Fruit fly (Drosophila melanogaster) whole organism, embryonic: ENCODE data around the gene CG7675.

Experiments
- Atf-2 ChIP-seq: fragments of 200-800 bp; sonication (Bioruptor generic); optimal IDR thresholded peaks from 2 replicates; lab custom pipeline; 2016; ENCODE audit warnings: missing biosample characterization, missing genetic modification characterization
- Awh ChIP-seq: fragments of 200-800 bp; sonication (Bioruptor generic); IDR thresholded peaks from 2 replicates; pipeline ENCODE4, ENCODE4 v1.3.6; 2022; ENCODE audit warnings: missing biosample characterization, missing genetic modification characterization
- BtbVII ChIP-seq: fragments of 200-800 bp; sonication (Bioruptor generic); optimal IDR thresholded peaks from 3 replicates; lab custom pipeline; 2017; ENCODE audit warnings: missing biosample characterization, mild to moderate bottlenecking, missing genetic modification characterization
- CG10543 ChIP-seq: fragments of 200-800 bp; sonication (Bioruptor generic); optimal IDR thresholded peaks from 3 replicates; lab custom pipeline; 2017; ENCODE audit warnings: missing biosample characterization, mild to moderate bottlenecking, missing genetic modification characterization, moderate library complexity
- CG13894 ChIP-seq: fragments of 200-800 bp; sonication (Bioruptor generic); optimal IDR thresholded peaks from 3 replicates; lab custom pipeline; 2018; ENCODE audit warnings: missing biosample characterization, mild to moderate bottlenecking, missing genetic modification characterization, moderate library complexity
- CG1529 ChIP-seq: fragments of 200-800 bp; sonication (Bioruptor generic); optimal IDR thresholded peaks from 3 replicates; lab custom pipeline; 2018; ENCODE audit warnings: missing biosample characterization, missing genetic modification characterization
- CG15479 ChIP-seq: fragments of 200-800 bp; sonication (Bioruptor generic); optimal IDR thresholded peaks from 3 replicates; lab custom pipeline; 2019; ENCODE audit warnings: missing biosample characterization, mild to moderate bottlenecking, missing genetic modification characterization, moderate library complexity
- CG15601 ChIP-seq: fragments of 200-800 bp; sonication (Bioruptor generic); optimal IDR thresholded peaks from 3 replicates; lab custom pipeline; 2019; ENCODE audit warnings: missing biosample characterization, mild to moderate bottlenecking, missing genetic modification characterization, moderate library complexity
- CG2129 ChIP-seq: fragments of 200-800 bp; sonication (Bioruptor generic); IDR thresholded peaks from 2 replicates; pipeline ENCODE4 v1.3.6; 2022; ENCODE audit warnings: missing biosample characterization, missing genetic modification characterization; ENCODE audit not compliant: partially characterized antibody
- CG3847 ChIP-seq: fragments of 200-800 bp; sonication (Bioruptor generic); IDR thresholded peaks from 2 replicates; pipeline ENCODE4 v1.3.6; 2022; ENCODE audit warnings: missing biosample characterization, missing genetic modification characterization
- CG4360 ChIP-seq: fragments of 200-800 bp; sonication (Bioruptor generic); IDR thresholded peaks from 2 replicates; pipeline ENCODE4 v1.3.6; 2022; ENCODE audit warnings: missing biosample characterization, missing genetic modification characterization
- CG5180 ChIP-seq: fragments of 200-800 bp; sonication (Bioruptor generic); optimal IDR thresholded peaks from 3 replicates; lab custom pipeline; 2017; ENCODE audit warnings: missing biosample characterization, missing genetic modification characterization, mild to moderate bottlenecking, moderate library complexity, missing genetic modification reagents
- CG6813 ChIP-seq: fragments of 200-800 bp; sonication (Bioruptor generic); optimal IDR thresholded peaks from 2 replicates; lab custom pipeline; 2017; ENCODE audit warnings: missing biosample characterization, missing genetic modification characterization, mild to moderate bottlenecking, moderate library complexity, missing genetic modification reagents
- CG6854 ChIP-seq: fragments of 200-800 bp; sonication (Bioruptor generic); optimal IDR thresholded peaks from 3 replicates; lab custom pipeline; 2017; ENCODE audit warnings: missing biosample characterization, mild to moderate bottlenecking, missing genetic modification characterization
- CG8388 ChIP-seq: fragments of 200-800 bp; sonication (Bioruptor generic); optimal IDR thresholded peaks from 2 replicates; lab custom pipeline; 2019; ENCODE audit warnings: missing biosample characterization, mild to moderate bottlenecking, missing genetic modification characterization, moderate library complexity
- CG8765 ChIP-seq: fragments of 200-800 bp; sonication (Bioruptor generic); IDR thresholded peaks from 2 replicates; pipeline ENCODE4 v1.3.6; 2022; ENCODE audit warnings: missing biosample characterization, missing genetic modification characterization
- CG8924 ChIP-seq: fragments of 200-800 bp; optimal IDR thresholded peaks from 3 replicates; lab custom pipeline; 2019; ENCODE audit warnings: missing biosample characterization, mild to moderate bottlenecking, missing genetic modification characterization, moderate library complexity
- CTCF ChIP-seq: fragments of 200-800 bp; sonication (Bioruptor generic); optimal IDR thresholded peaks from 2 replicates; lab custom pipeline; 2017; ENCODE audit warnings: missing biosample characterization, mild to moderate bottlenecking, missing genetic modification characterization, moderate library complexity
- Gsc ChIP-seq: fragments of 200-800 bp; sonication (Bioruptor generic); IDR thresholded peaks from 2 replicates; pipeline ENCODE4 v1.3.6; 2022; ENCODE audit warnings: missing biosample characterization, missing genetic modification characterization
- HLH54F ChIP-seq: fragments of 200-800 bp; sonication (Bioruptor generic); optimal IDR thresholded peaks from 3 replicates; lab custom pipeline; 2016; ENCODE audit warnings: missing biosample characterization, missing genetic modification characterization
- HmgD ChIP-seq: fragments of 200-800 bp; sonication (Bioruptor generic); optimal IDR thresholded peaks from 3 replicates; lab custom pipeline; 2016; ENCODE audit warnings: missing biosample characterization, missing genetic modification characterization
- Hr78 ChIP-seq, 2 experiments: fragments of 200-800 bp in 1 of 2; fragments of >200 bp in 1 of 2; sonication (Bioruptor generic) in 1 of 2; optimal IDR thresholded peaks; 2 replicates each; lab custom pipeline; 2017 to 2019; ENCODE audit warnings: missing biosample characterization in 2 of 2, missing genetic modification characterization in 2 of 2, mild to moderate bottlenecking in 1 of 2, moderate library complexity in 1 of 2
- Jarid2 ChIP-seq: fragments of 200-800 bp; sonication (Bioruptor generic); optimal IDR thresholded peaks from 3 replicates; lab custom pipeline; 2017; ENCODE audit warnings: mild to moderate bottlenecking, missing biosample characterization, missing genetic modification reagents, missing genetic modification characterization
- MESR4 ChIP-seq: fragments of 200-800 bp; sonication (Bioruptor generic); optimal IDR thresholded peaks from 2 replicates; lab custom pipeline; 2018; ENCODE audit warnings: missing biosample characterization, mild to moderate bottlenecking, missing genetic modification characterization, moderate library complexity
- NC2α ChIP-seq: fragments of 200-800 bp; sonication (Bioruptor generic); optimal IDR thresholded peaks from 2 replicates; lab custom pipeline; 2016; ENCODE audit warnings: missing biosample characterization, missing genetic modification characterization
- Rx ChIP-seq: fragments of 200-800 bp; sonication (Bioruptor generic); IDR thresholded peaks from 2 replicates; pipeline ENCODE4 v1.3.6; 2022; ENCODE audit warnings: missing biosample characterization, missing genetic modification characterization
- Side ChIP-seq: fragments of 200-800 bp; sonication (Bioruptor generic); optimal IDR thresholded peaks from 2 replicates; lab custom pipeline; 2016; ENCODE audit warnings: missing biosample characterization, missing genetic modification characterization
- Sry-β ChIP-seq: fragments of 200-800 bp; sonication (Bioruptor generic); optimal IDR thresholded peaks from 2 replicates; lab custom pipeline; 2018; ENCODE audit warnings: missing biosample characterization, mild to moderate bottlenecking, missing genetic modification characterization, moderate library complexity
- Tbp ChIP-seq: fragments of >200 bp; optimal IDR thresholded peaks from 2 replicates; lab custom pipeline; 2018; ENCODE audit warnings: missing biosample characterization, missing genetic modification characterization
- Xrp1 ChIP-seq: fragments of 200-800 bp; sonication (Bioruptor generic); IDR thresholded peaks from 2 replicates; pipeline ENCODE4 v1.3.6; 2022; ENCODE audit warnings: missing biosample characterization, missing genetic modification characterization
- ash1 ChIP-seq: fragments of 200-800 bp; sonication (Bioruptor generic); optimal IDR thresholded peaks from 2 replicates; lab custom pipeline; 2018; ENCODE audit warnings: missing biosample characterization, mild to moderate bottlenecking, missing genetic modification characterization
- dimm ChIP-seq: fragments of 200-800 bp; sonication (Bioruptor generic); IDR thresholded peaks from 2 replicates; pipeline ENCODE4 v1.3.6; 2022; ENCODE audit warnings: missing biosample characterization, missing genetic modification characterization
- gce ChIP-seq: fragments of 200-800 bp; sonication (Bioruptor generic); IDR thresholded peaks from 3 replicates; pipeline ENCODE4 v1.3.6; 2022; ENCODE audit warnings: missing biosample characterization, missing genetic modification characterization
- gcm ChIP-seq: fragments of 200-800 bp; sonication (Bioruptor generic); optimal IDR thresholded peaks from 2 replicates; lab custom pipeline; 2019; ENCODE audit warnings: missing biosample characterization, mild to moderate bottlenecking, missing genetic modification characterization, moderate library complexity
- gem ChIP-seq: fragments of 200-800 bp; sonication (Bioruptor generic); optimal IDR thresholded peaks from 2 replicates; lab custom pipeline; 2019; ENCODE audit warnings: missing biosample characterization, mild to moderate bottlenecking, missing genetic modification characterization, moderate library complexity
- gt ChIP-seq: fragments of 200-800 bp; sonication (Bioruptor generic); IDR thresholded peaks from 2 replicates; pipeline ENCODE4 v1.3.6; 2022; ENCODE audit warnings: missing biosample characterization, missing genetic modification characterization
- hb ChIP-seq: fragments of 200-800 bp; sonication (Bioruptor generic); IDR thresholded peaks from 3 replicates; pipeline ENCODE4 v1.3.6; 2022; ENCODE audit warnings: missing biosample characterization, missing genetic modification characterization; ENCODE audit not compliant: partially characterized antibody
- lmd ChIP-seq: fragments of 200-800 bp; sonication (Bioruptor generic); IDR thresholded peaks from 2 replicates; pipeline ENCODE4 v1.3.6; 2022; ENCODE audit warnings: missing biosample characterization, missing genetic modification characterization
- mam ChIP-seq: fragments of 200-800 bp; sonication (Bioruptor generic); optimal IDR thresholded peaks from 3 replicates; lab custom pipeline; 2016; ENCODE audit warnings: missing biosample characterization, missing genetic modification characterization
- pan ChIP-seq, 4 experiments: fragments of >200 bp in 3 of 4; fragments of 200-800 bp in 1 of 4; sonication (Bioruptor generic) in 1 of 4; optimal IDR thresholded peaks in 3 of 4; IDR thresholded peaks in 1 of 4; 2 replicates each; pipeline versions ENCODE4 v1.3.6 to Lab custom; 2017 to 2022; ENCODE audit warnings: missing biosample characterization in 2 of 4, missing genetic modification characterization in 2 of 4, mixed read lengths in 1 of 4
- pfk ChIP-seq: fragments of 200-800 bp; sonication (Bioruptor generic); optimal IDR thresholded peaks from 2 replicates; lab custom pipeline; 2018; ENCODE audit warnings: missing biosample characterization, mild to moderate bottlenecking, missing genetic modification characterization, moderate library complexity
- psq ChIP-seq: fragments of 200-800 bp; sonication (Bioruptor generic); optimal IDR thresholded peaks from 2 replicates; lab custom pipeline; 2017; ENCODE audit warnings: missing biosample characterization, missing genetic modification characterization
- pzg ChIP-seq: fragments of 200-800 bp; sonication (Bioruptor generic); optimal IDR thresholded peaks from 3 replicates; lab custom pipeline; 2018; ENCODE audit warnings: missing biosample characterization, mild to moderate bottlenecking, missing genetic modification characterization, moderate library complexity
- sens-2 ChIP-seq: fragments of 200-800 bp; sonication (Bioruptor generic); IDR thresholded peaks from 2 replicates; pipeline ENCODE4 v1.3.6; 2022; ENCODE audit warnings: missing biosample characterization, missing genetic modification characterization
- so ChIP-seq: fragments of 200-800 bp; sonication (Bioruptor generic); IDR thresholded peaks from 3 replicates; pipeline ENCODE4 v1.3.6; 2022; ENCODE audit warnings: missing biosample characterization, missing genetic modification characterization
- trem ChIP-seq: fragments of 200-800 bp; optimal IDR thresholded peaks from 3 replicates; lab custom pipeline; 2019; ENCODE audit warnings: missing biosample characterization, mild to moderate bottlenecking, missing genetic modification characterization, moderate library complexity
- unc-4 ChIP-seq: fragments of 200-800 bp; sonication (Bioruptor generic); IDR thresholded peaks from 2 replicates; pipeline ENCODE4 v1.3.6; 2022; ENCODE audit warnings: missing biosample characterization, missing genetic modification characterization; ENCODE audit not compliant: partially characterized antibody
- vvl ChIP-seq: fragments of 200-800 bp; sonication (Bioruptor generic); IDR thresholded peaks from 2 replicates; pipeline ENCODE4 v1.3.6; 2022; ENCODE audit warnings: missing biosample characterization, missing genetic modification characterization

CG7675 gene

DNA sequence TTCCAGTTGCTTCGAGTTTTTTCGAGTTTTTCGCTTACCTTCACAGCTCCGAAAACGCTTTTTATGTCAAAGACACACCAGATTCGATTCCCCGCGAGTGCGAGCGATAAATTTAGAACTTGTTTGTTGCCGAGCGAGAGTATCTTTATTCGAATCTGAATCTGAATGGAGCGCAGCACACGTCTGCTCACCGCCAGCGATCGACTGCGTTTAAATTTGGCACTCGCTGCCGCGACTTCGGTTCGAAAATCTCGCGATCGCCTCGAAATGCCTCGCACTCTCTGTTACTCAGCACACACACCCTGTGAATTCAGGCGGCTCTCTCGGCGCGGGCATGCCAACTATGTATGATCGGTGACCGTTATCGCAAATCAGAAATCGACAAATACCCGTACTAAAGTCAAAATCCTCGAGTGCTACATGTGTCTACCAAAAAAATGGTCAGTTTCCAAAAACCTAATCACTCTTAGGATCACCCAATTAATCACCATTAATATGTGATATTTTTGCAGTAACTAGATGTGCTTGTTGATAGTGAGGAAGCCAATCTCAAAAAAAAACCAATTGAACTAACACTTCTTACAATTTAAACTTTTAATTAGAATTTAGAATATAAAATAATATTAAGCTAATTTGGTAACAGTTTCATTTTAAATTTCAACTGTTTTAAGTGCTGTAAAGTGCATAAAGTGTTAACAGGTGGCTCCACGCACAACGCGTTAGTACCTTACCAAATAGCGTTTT is 18.1 kb upstream of the CG7675 start, which contains the start of gene Vha100-2 (continued):
- TF ChIP-seq unc-4 (GFP tag; lab: Robert Waterston, UW), result no peak
- TF ChIP-seq Tbp (GFP tag; lab: Kevin White, UChicago), result no peak
- TF ChIP-seq Awh (GFP tag; lab: Robert Waterston, UW), result peak; percentile 49; the same call in 1 of the 2 replicates
- peak in 1 of 2 experiments; percentile 29 for TF ChIP-seq Hr78 (GFP tag; optimal IDR thresholded peaks at IDR 0.05; lab: Kevin White, UChicago)
- TF ChIP-seq dimm (GFP tag; lab: Robert Waterston, UW), result no peak
- TF ChIP-seq pzg, result peak; percentile 88
- TF ChIP-seq Gsc (GFP tag; lab: Robert Waterston, UW), result no peak
- peak; percentile 33 for TF ChIP-seq HLH54F (GFP tag; lab: Kevin White, UChicago)
- TF ChIP-seq Sry-β (GFP tag; lab: Kevin White, UChicago), result no peak
- no peak for TF ChIP-seq gcm
- TF ChIP-seq vvl (GFP tag; lab: Robert Waterston, UW), result peak; percentile 28
- TF ChIP-seq CG8388 (GFP tag; lab: Kevin White, UChicago), result no peak
- peak; percentile 16 for TF ChIP-seq CG8924
- peak; percentile 36 for TF ChIP-seq pfk
- TF ChIP-seq CG8765, result no peak
- peak; percentile 22 for TF ChIP-seq mam (GFP tag; lab: Kevin White, UChicago)
- TF ChIP-seq CG4360, result peak; percentile 13; the same call in 1 of the 2 replicates
- peak; percentile 93 for TF ChIP-seq trem (tag; lab: Kevin White, UChicago)
- TF ChIP-seq CG3847 (GFP tag; lab: Robert Waterston, UW), result no peak; the same call in none of the 2 replicates
- 0 out of 2 replicates have a peak, but pooled peaks have one; percentile 14 for TF ChIP-seq sens-2 (GFP tag; lab: Robert Waterston, UW)
- TF ChIP-seq gem (tag; lab: Kevin White, UChicago), result no peak
- peak; percentile 0 for TF ChIP-seq CG15601 (tag; lab: Kevin White, UChicago)
- TF ChIP-seq ash1 (GFP tag; lab: Kevin White, UChicago), result peak; percentile 19
- peak; percentile 13 for TF ChIP-seq Side
- peak; percentile 21 for TF ChIP-seq MESR4
- TF ChIP-seq CG6854 (GFP tag; lab: Kevin White, UChicago), result peak; percentile 3
- TF ChIP-seq CTCF (GFP tag; lab: Kevin White, UChicago), result peak; percentile 39
- peak; percentile 3 for TF ChIP-seq HmgD
- peak; percentile 44 for TF ChIP-seq CG13894 (tag; lab: Kevin White, UChicago)
- peak; percentile 86 for TF ChIP-seq CG10543 (GFP tag; lab: Kevin White, UChicago)
- no peak for TF ChIP-seq pan (optimal IDR thresholded peaks at IDR 0.05; lab: Kevin White, UChicago)
- TF ChIP-seq pan (GFP tag; optimal IDR thresholded peaks at IDR 0.05 in 1 of 2, IDR thresholded peaks at IDR 0.05 in 1 of 2), result peak in 1 of 2 experiments; percentile 47
- no peak for TF ChIP-seq psq (GFP tag; lab: Kevin White, UChicago)
- TF ChIP-seq hb (GFP tag; lab: Robert Waterston, UW), result no peak
- TF ChIP-seq so (GFP tag; lab: Robert Waterston, UW), result peak; percentile 70; the same call in 2 of the 3 replicates
- no peak for TF ChIP-seq Rx (GFP tag; lab: Robert Waterston, UW)
- peak; percentile 80 for TF ChIP-seq Jarid2
- peak; percentile 5 for TF ChIP-seq CG1529 (GFP tag; lab: Kevin White, UChicago)
- TF ChIP-seq NC2α (GFP tag; lab: Kevin White, UChicago), result no peak
- no peak for TF ChIP-seq CG15479
- TF ChIP-seq Xrp1, result 0 out of 2 replicates have a peak, but pooled peaks have one; percentile 6
- no peak for TF ChIP-seq Atf-2
- TF ChIP-seq BtbVII (GFP tag; lab: Kevin White, UChicago), result peak; percentile 28
- no peak for TF ChIP-seq gt (GFP tag; lab: Robert Waterston, UW)
- no peak; the same call in 1 of the 2 replicates for TF ChIP-seq lmd (GFP tag; lab: Robert Waterston, UW)
- TF ChIP-seq gce, result peak; percentile 67; the same call in 2 of the 3 replicates
- TF ChIP-seq CG6813 (GFP tag; lab: Kevin White, UChicago), result peak; percentile 48
- no peak for TF ChIP-seq CG2129
- TF ChIP-seq CG5180 (GFP tag; lab: Kevin White, UChicago), result peak; percentile 23
